Worm (Caenorhabditis elegans): Measurements from ENCODE around the gene fis-2.
A peak's percentile ranks its signal among the peaks of the same experiment; 100 is the strongest.

The fis-2 gene

ce11 chrX:8286740-8287299 is 1.8 kb upstream of the fis-2 start, which contains the start of gene sec-16A.2:
Gene sec-16A.2, plus strand, starts transcription at chrX:8287249.
- TF ChIP-seq lin-15B (tag; optimal IDR thresholded peaks at IDR 0.05): peak; percentile 48
- peak in 1 of 6 experiments; percentile 30 for TF ChIP-seq elt-3 (tag; optimal IDR thresholded peaks at IDR 0.05)
- peak; percentile 63 for TF ChIP-seq swsn-7 (tag; optimal IDR thresholded peaks at IDR 0.05)
- TF ChIP-seq ztf-11 (tag; optimal IDR thresholded peaks at IDR 0.05): peak in 1 of 2 experiments; percentile 1
- TF ChIP-seq lin-14 (GFP tag; optimal IDR thresholded peaks at IDR 0.05): peak; percentile 90
- peak; percentile 21 for TF ChIP-seq fkh-8 (tag; optimal IDR thresholded peaks at IDR 0.05)
- TF ChIP-seq nhr-237 (tag; optimal IDR thresholded peaks at IDR 0.05): no peak
- TF ChIP-seq lin-13 (GFP tag; optimal IDR thresholded peaks at IDR 0.05): peak; percentile 61
- peak; percentile 82 for TF ChIP-seq nhr-85 (tag)
- peak; percentile 25 for TF ChIP-seq nhr-77 (tag; optimal IDR thresholded peaks at IDR 0.05)
- TF ChIP-seq nhr-12 (tag; optimal IDR thresholded peaks at IDR 0.05): no peak
- TF ChIP-seq C04F5.9 (tag; optimal IDR thresholded peaks at IDR 0.05): no peak
- peak; percentile 56 for TF ChIP-seq mep-1 (tag; optimal IDR thresholded peaks at IDR 0.05)
- TF ChIP-seq nhr-71 (tag; optimal IDR thresholded peaks at IDR 0.05): peak; percentile 75
- peak; percentile 55 for TF ChIP-seq C16A3.4 (tag; optimal IDR thresholded peaks at IDR 0.05)
- peak in 2 of 3 experiments; percentile 48 to 51 for TF ChIP-seq dpl-1 (GFP tag; optimal IDR thresholded peaks at IDR 0.05)
- TF ChIP-seq ceh-82 (tag; optimal IDR thresholded peaks at IDR 0.05): peak; percentile 42 to 67 (median 49)
- no peak for TF ChIP-seq ces-1 (GFP tag; optimal IDR thresholded peaks at IDR 0.05)
- TF ChIP-seq mdl-1 (tag; optimal IDR thresholded peaks at IDR 0.05): peak in 1 of 2 experiments; percentile 78
- TF ChIP-seq pax-3 (tag; optimal IDR thresholded peaks at IDR 0.05): no peak
- TF ChIP-seq lin-35 (GFP tag; optimal IDR thresholded peaks at IDR 0.05): peak; percentile 52 to 75
- TF ChIP-seq ceh-8 (GFP tag; optimal IDR thresholded peaks at IDR 0.05): no peak
- peak; percentile 4 for TF ChIP-seq jun-1 (tag; optimal IDR thresholded peaks at IDR 0.05)
- peak; percentile 32 for TF ChIP-seq nhr-90 (tag; optimal IDR thresholded peaks at IDR 0.05; ENCODE audit: poor library complexity)
- TF ChIP-seq xbp-1 (tag; optimal IDR thresholded peaks at IDR 0.05): peak; percentile 66
- peak; percentile 11 for TF ChIP-seq irx-1 (tag; optimal IDR thresholded peaks at IDR 0.05)
- no peak for TF ChIP-seq hlh-4 (tag; optimal IDR thresholded peaks at IDR 0.05)
- peak; percentile 57 to 80 for TF ChIP-seq lsy-2 (tag; optimal IDR thresholded peaks at IDR 0.05)
- TF ChIP-seq dsc-1 (tag; optimal IDR thresholded peaks at IDR 0.05): peak; percentile 14
- no peak for TF ChIP-seq egl-13 (tag; optimal IDR thresholded peaks at IDR 0.05)
- peak; percentile 47 for TF ChIP-seq nhr-19 (GFP tag; conservative IDR thresholded peaks at IDR 0.05)
- peak; percentile 67 for TF ChIP-seq vab-15 (tag; optimal IDR thresholded peaks at IDR 0.05)
- no peak for TF ChIP-seq hlh-17 (GFP tag; optimal IDR thresholded peaks at IDR 0.05; ENCODE audit: borderline replicate concordance)
- TF ChIP-seq nhr-76 (tag; optimal IDR thresholded peaks at IDR 0.05): no peak
- no peak for TF ChIP-seq sox-4 (tag; optimal IDR thresholded peaks at IDR 0.05)
- peak; percentile 42 to 71 for TF ChIP-seq efl-1 (optimal IDR thresholded peaks at IDR 0.05)
- TF ChIP-seq efl-1 (GFP tag; optimal IDR thresholded peaks at IDR 0.05 in 1 of 2): peak in 1 of 2 experiments; percentile 19
- no peak for TF ChIP-seq lir-3 (tag; optimal IDR thresholded peaks at IDR 0.05; ENCODE audit: poor library complexity)
- peak; percentile 7 for TF ChIP-seq unc-130 (tag; optimal IDR thresholded peaks at IDR 0.05)
- peak; percentile 61 for TF ChIP-seq rnt-1 (tag; optimal IDR thresholded peaks at IDR 0.05)
- no peak for TF ChIP-seq tlp-1 (tag; optimal IDR thresholded peaks at IDR 0.05)
- peak; percentile 68 for TF ChIP-seq nhr-20 (tag; optimal IDR thresholded peaks at IDR 0.05)
- peak; percentile 34 for TF ChIP-seq fos-1 (tag; optimal IDR thresholded peaks at IDR 0.05)
- TF ChIP-seq zag-1 (tag; optimal IDR thresholded peaks at IDR 0.05): no peak
- TF ChIP-seq aly-2 (tag; optimal IDR thresholded peaks at IDR 0.05): no peak
- TF ChIP-seq isw-1 (GFP tag; IDR thresholded peaks at IDR 0.05): peak; percentile 21
- peak; percentile 77 for TF ChIP-seq blmp-1 (tag; optimal IDR thresholded peaks at IDR 0.05)
- peak; percentile 57 for TF ChIP-seq nhr-47 (tag; optimal IDR thresholded peaks at IDR 0.05)
- no peak for TF ChIP-seq ceh-63 (GFP tag; optimal IDR thresholded peaks at IDR 0.05)
- peak; percentile 62 for TF ChIP-seq tbx-2 (tag; optimal IDR thresholded peaks at IDR 0.05)
- TF ChIP-seq skn-1 (tag; optimal IDR thresholded peaks at IDR 0.05): peak; percentile 27
- peak; percentile 73 for TF ChIP-seq snu-23 (GFP tag; optimal IDR thresholded peaks at IDR 0.05)

Data from whole organism, L1 larva.